Fruit fly (Drosophila melanogaster): ENCODE measurements around the gene Noc1.

The Noc1 gene

DNA sequence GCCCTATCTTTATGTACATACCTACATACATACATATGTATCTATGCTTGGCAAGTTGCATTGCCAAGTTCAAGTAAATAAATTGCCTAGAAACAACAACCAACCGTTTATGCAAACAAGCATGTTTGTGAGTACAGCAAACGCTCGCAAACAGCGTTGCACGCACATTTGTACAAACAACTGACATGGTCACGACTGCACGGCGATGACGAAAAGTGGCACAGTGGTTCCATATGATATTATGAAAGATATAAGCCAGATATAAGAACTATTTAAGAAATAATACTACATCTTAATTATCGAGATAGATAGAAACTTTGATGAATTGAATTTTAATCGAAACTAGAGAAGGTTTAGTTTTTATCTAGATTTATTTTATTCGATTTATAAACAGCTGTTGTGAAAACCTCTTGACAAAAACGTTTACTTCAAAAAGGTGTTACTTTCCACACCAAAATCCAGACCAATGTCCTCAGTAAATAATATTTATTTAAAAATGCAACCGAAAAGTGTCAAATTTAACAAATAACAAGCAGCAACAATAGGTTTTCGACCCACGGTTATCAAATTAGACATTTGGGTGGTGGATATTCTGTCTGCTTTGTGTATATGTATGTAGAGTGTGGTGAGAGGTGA lies 15.4 kb downstream of the Noc1 start (continued):
- TF ChIP-seq HHEX (GFP tag; optimal IDR thresholded peaks at IDR 0.05) = peak; percentile 87
- TF ChIP-seq Ets65A (GFP tag) = peak; percentile 96
- peak; percentile 90 for TF ChIP-seq row (GFP tag; IDR thresholded peaks at IDR 0.05)
- peak; percentile 86 for TF ChIP-seq Med (GFP tag)
- TF ChIP-seq Bdp1 (GFP tag; optimal IDR thresholded peaks at IDR 0.05) = peak; percentile 79
- peak; percentile 35 for TF ChIP-seq Sry-δ (GFP tag; optimal IDR thresholded peaks at IDR 0.05)
- TF ChIP-seq Adf1 (GFP tag; IDR thresholded peaks at IDR 0.05) = peak; percentile 51
- TF ChIP-seq dpn (GFP tag; optimal IDR thresholded peaks at IDR 0.05) = peak; percentile 73 to 88
- TF ChIP-seq slp2 (GFP tag; optimal IDR thresholded peaks at IDR 0.05) = peak; percentile 80
- peak; percentile 62 for TF ChIP-seq gsb (GFP tag; IDR thresholded peaks at IDR 0.05)
- TF ChIP-seq CG6765 (GFP tag; optimal IDR thresholded peaks at IDR 0.05) = peak; percentile 68
- peak; percentile 82 for TF ChIP-seq Ada2b (GFP tag; IDR thresholded peaks at IDR 0.05)
- TF ChIP-seq luna (GFP tag; optimal IDR thresholded peaks at IDR 0.05) = no peak
- peak; percentile 77 for TF ChIP-seq Mad (GFP tag; optimal IDR thresholded peaks at IDR 0.05)
- TF ChIP-seq toy (GFP tag; IDR thresholded peaks at IDR 0.05) = 0 out of 2 replicates have a peak, but pooled peaks have one; percentile 8
- peak; percentile 67 for TF ChIP-seq CG6654 (GFP tag; optimal IDR thresholded peaks at IDR 0.05)

DNA sequence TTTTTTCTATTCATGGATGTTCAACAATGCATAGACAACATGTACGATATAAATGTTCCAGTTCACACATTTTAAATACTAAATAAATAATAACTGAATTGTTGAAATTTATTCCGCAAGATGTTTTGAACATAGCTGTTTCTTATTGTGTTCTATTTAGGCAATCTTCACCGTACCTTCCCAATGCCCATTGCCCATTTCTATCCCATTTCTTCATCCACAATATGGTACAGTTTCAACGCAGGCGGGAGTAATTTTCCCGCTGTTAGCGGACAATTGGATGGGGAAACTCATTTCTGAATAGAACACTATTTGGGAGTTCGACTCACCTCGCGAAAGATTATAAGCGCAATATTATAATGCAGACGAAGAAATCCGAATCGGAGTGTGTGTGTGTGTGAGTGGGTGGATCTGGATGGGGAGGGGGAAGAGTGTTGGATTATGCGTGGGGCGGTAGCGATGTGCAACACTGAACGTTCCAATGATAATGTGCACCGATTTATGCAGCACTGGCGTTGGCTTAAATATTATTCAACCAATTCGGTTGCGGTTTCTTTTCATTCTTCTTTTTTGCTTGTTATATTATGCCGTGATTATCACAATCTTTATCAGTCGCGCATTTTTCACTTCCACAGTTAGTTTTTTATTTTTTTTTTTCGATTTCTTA lies 17.5 kb downstream of the Noc1 start:
- TF ChIP-seq sna (GFP tag; IDR thresholded peaks at IDR 0.05; ENCODE audit: partially characterized antibody) (no peak), CG13894 (tag; optimal IDR thresholded peaks at IDR 0.05) (no peak), Lim3 (GFP tag; IDR thresholded peaks at IDR 0.05) (no peak), Drgx (GFP tag; IDR thresholded peaks at IDR 0.05) (no peak), CG10979 (tag; optimal IDR thresholded peaks at IDR 0.05) (peak; percentile 23), Hr3 (GFP tag; optimal IDR thresholded peaks at IDR 0.05) (no peak), CG34224 (GFP tag; IDR thresholded peaks at IDR 0.05; ENCODE audit: partially characterized antibody) (no peak), maf-S (GFP tag; optimal IDR thresholded peaks at IDR 0.05) (peak; percentile 64), CG18011 (GFP tag; optimal IDR thresholded peaks at IDR 0.05) (no peak), hkb (optimal IDR thresholded peaks at IDR 0.05) (no peak), hkb (GFP tag; IDR thresholded peaks at IDR 0.05) (0 out of 2 replicates have a peak, but pooled peaks have one; percentile 11), pum (GFP tag; optimal IDR thresholded peaks at IDR 0.05) (peak; percentile 61), CG3065 (GFP tag; optimal IDR thresholded peaks at IDR 0.05) (peak; percentile 34), CG12219 (GFP tag; optimal IDR thresholded peaks at IDR 0.05) (no peak), Hmx (GFP tag; optimal IDR thresholded peaks at IDR 0.05) (no peak), CG2120 (GFP tag; optimal IDR thresholded peaks at IDR 0.05) (peak; percentile 48), CG18619 (GFP tag; optimal IDR thresholded peaks at IDR 0.05) (peak; percentile 22), toy (GFP tag; IDR thresholded peaks at IDR 0.05) (no peak), CG17328 (GFP tag; IDR thresholded peaks at IDR 0.05) (peak; percentile 42; the same call in 1 of the 2 replicates), sens (GFP tag) (peak; percentile 6), Bdp1 (GFP tag; optimal IDR thresholded peaks at IDR 0.05) (peak; percentile 50), CkIIα-i1 (GFP tag; IDR thresholded peaks at IDR 0.05) (no peak), p53 (GFP tag; optimal IDR thresholded peaks at IDR 0.05) (peak; percentile 29), stc (GFP tag; IDR thresholded peaks at IDR 0.05) (0 out of 2 replicates have a peak, but pooled peaks have one; percentile 9), Hr78 (GFP tag; optimal IDR thresholded peaks at IDR 0.05) (no peak), ind (GFP tag; optimal IDR thresholded peaks at IDR 0.05) (peak; percentile 44), gfzf (GFP tag; optimal IDR thresholded peaks at IDR 0.05) (peak; percentile 21), bowl (GFP tag; IDR thresholded peaks at IDR 0.05) (no peak), mirr (GFP tag; optimal IDR thresholded peaks at IDR 0.05) (peak; percentile 5), ap (GFP tag; IDR thresholded peaks at IDR 0.05) (no peak), MTF-1 (GFP tag; optimal IDR thresholded peaks at IDR 0.05; ENCODE audit: borderline replicate concordance) (peak; percentile 28), CG15601 (tag; optimal IDR thresholded peaks at IDR 0.05) (peak; percentile 19), ranshi (GFP tag; IDR thresholded peaks at IDR 0.05) (peak; percentile 13; the same call in 1 of the 2 replicates), CG15696 (tag; optimal IDR thresholded peaks at IDR 0.05) (no peak), CG34376 (GFP tag; optimal IDR thresholded peaks at IDR 0.05) (no peak)
